Worm (Caenorhabditis elegans) whole organism, L3 larva: ENCODE results near the gene T07A5.7.

Experiments
- R02D3.7 ChIP-seq: fragments of 150-350 bp; optimal IDR thresholded peaks from 2 replicates; lab custom pipeline; 2014; ENCODE audit warnings: missing biosample characterization, missing genetic modification characterization
- ZK546.5 ChIP-seq: sonication (generic microtip); optimal IDR thresholded peaks from 2 replicates; lab custom pipeline; 2017; ENCODE audit warnings: missing biosample characterization, missing genetic modification characterization
- aly-2 ChIP-seq: fragments of 150-350 bp; optimal IDR thresholded peaks from 2 replicates; lab custom pipeline; 2014; ENCODE audit warnings: missing biosample characterization, missing genetic modification characterization
- ama-1 ChIP-seq: fragments of 150-350 bp; optimal IDR thresholded peaks from 2 replicates; lab custom pipeline; 2018
- ceh-16 ChIP-seq: sonication (generic microtip); optimal IDR thresholded peaks from 2 replicates; lab custom pipeline; 2017; ENCODE audit warnings: missing biosample characterization, missing genetic modification characterization
- ceh-28 ChIP-seq: fragments of 150-350 bp; optimal IDR thresholded peaks from 2 replicates; lab custom pipeline; 2014; ENCODE audit warnings: missing biosample characterization, missing genetic modification reagents, missing genetic modification characterization
- daf-12 ChIP-seq: fragments of 150-350 bp; optimal IDR thresholded peaks from 2 replicates; lab custom pipeline; 2014; ENCODE audit warnings: missing biosample characterization, missing genetic modification reagents, missing genetic modification characterization
- elt-1 ChIP-seq: fragments of 150-350 bp; optimal IDR thresholded peaks from 2 replicates; lab custom pipeline; 2014; ENCODE audit warnings: missing biosample characterization, missing genetic modification characterization
- elt-2 ChIP-seq: sonication (generic microtip); optimal IDR thresholded peaks from 2 replicates; lab custom pipeline; 2016; ENCODE audit warnings: missing genetic modification reagents, mild to moderate bottlenecking, missing genetic modification characterization, missing compliant biosample characterization
- eor-1 ChIP-seq, 2 experiments: fragments of 150-350 bp; optimal IDR thresholded peaks; 2 replicates each; lab custom pipeline; 2014 to 2018; ENCODE audit warnings: missing biosample characterization in 2 of 2, missing genetic modification characterization in 2 of 2
- fkh-10 ChIP-seq: sonication (generic microtip); optimal IDR thresholded peaks from 2 replicates; lab custom pipeline; 2017; ENCODE audit warnings: missing biosample characterization, missing genetic modification reagents, missing genetic modification characterization
- fkh-2 ChIP-seq: fragments of 150-350 bp; optimal IDR thresholded peaks from 2 replicates; lab custom pipeline; 2014; ENCODE audit warnings: missing biosample characterization, missing genetic modification reagents, missing genetic modification characterization
- fos-1 ChIP-seq: fragments of 150-350 bp; optimal IDR thresholded peaks from 2 replicates; lab custom pipeline; 2014; ENCODE audit warnings: missing biosample characterization, missing genetic modification characterization
- jun-1 ChIP-seq: fragments of 150-350 bp; optimal IDR thresholded peaks from 2 replicates; lab custom pipeline; 2014; ENCODE audit warnings: missing biosample characterization, missing genetic modification reagents, missing genetic modification characterization
- lin-15B ChIP-seq: fragments of 150-350 bp; optimal IDR thresholded peaks from 2 replicates; lab custom pipeline; 2014; ENCODE audit warnings: missing biosample characterization, missing genetic modification characterization
- lsy-12 ChIP-seq: sonication (generic microtip); optimal IDR thresholded peaks from 2 replicates; lab custom pipeline; 2016; ENCODE audit warnings: mild to moderate bottlenecking, missing genetic modification characterization, missing compliant biosample characterization
- mdl-1 ChIP-seq: fragments of 150-350 bp; optimal IDR thresholded peaks from 2 replicates; lab custom pipeline; 2014; ENCODE audit warnings: missing biosample characterization, missing genetic modification characterization
- mml-1 ChIP-seq: fragments of 150-350 bp; sonication (generic microtip); optimal IDR thresholded peaks from 3 replicates; lab custom pipeline; 2014; ENCODE audit warnings: missing biosample characterization, missing genetic modification characterization
- nfya-1 ChIP-seq: sonication (generic microtip); optimal IDR thresholded peaks from 2 replicates; lab custom pipeline; 2017; ENCODE audit warnings: missing genetic modification characterization, mild to moderate bottlenecking, missing compliant biosample characterization, antibody characterized with exemption, moderate library complexity; ENCODE audit not compliant: insufficient read depth
- nhr-11 ChIP-seq: fragments of 150-350 bp; optimal IDR thresholded peaks from 2 replicates; lab custom pipeline; 2014; ENCODE audit warnings: missing biosample characterization, missing genetic modification characterization
- nhr-12 ChIP-seq: fragments of 150-350 bp; optimal IDR thresholded peaks from 2 replicates; lab custom pipeline; 2014; ENCODE audit warnings: missing biosample characterization, missing genetic modification characterization
- nhr-23 ChIP-seq: fragments of 150-350 bp; optimal IDR thresholded peaks from 2 replicates; lab custom pipeline; 2014; ENCODE audit warnings: missing biosample characterization, missing genetic modification reagents, missing genetic modification characterization
- nhr-237 ChIP-seq: fragments of 150-350 bp; optimal IDR thresholded peaks from 2 replicates; lab custom pipeline; 2014; ENCODE audit warnings: missing biosample characterization, missing genetic modification characterization
- nhr-25 ChIP-seq: sonication (generic microtip); optimal IDR thresholded peaks from 2 replicates; lab custom pipeline; 2017; ENCODE audit warnings: missing biosample characterization, missing genetic modification characterization
- nhr-28 ChIP-seq: fragments of 150-350 bp; optimal IDR thresholded peaks from 2 replicates; lab custom pipeline; 2014; ENCODE audit warnings: missing biosample characterization, missing genetic modification characterization
- nhr-67 ChIP-seq: fragments of 150-350 bp; optimal IDR thresholded peaks from 2 replicates; lab custom pipeline; 2014; ENCODE audit warnings: missing biosample characterization, missing genetic modification characterization
- nhr-77 ChIP-seq: fragments of 150-350 bp; optimal IDR thresholded peaks from 2 replicates; lab custom pipeline; 2014; ENCODE audit warnings: missing biosample characterization, missing genetic modification characterization
- pha-4 ChIP-seq: fragments of 150-350 bp; optimal IDR thresholded peaks from 2 replicates; lab custom pipeline; 2014; ENCODE audit warnings: missing biosample characterization, missing genetic modification reagents, missing genetic modification characterization
- pqm-1 ChIP-seq: fragments of 150-350 bp; optimal IDR thresholded peaks from 2 replicates; lab custom pipeline; 2017; ENCODE audit warnings: missing biosample characterization, missing genetic modification characterization, inconsistent platforms
- sea-2 ChIP-seq: fragments of 150-350 bp; sonication (generic microtip); optimal IDR thresholded peaks from 4 replicates; lab custom pipeline; 2014; ENCODE audit warnings: missing biosample characterization, missing genetic modification reagents, missing genetic modification characterization
- skn-1 ChIP-seq: fragments of 150-350 bp; optimal IDR thresholded peaks from 2 replicates; lab custom pipeline; 2014; ENCODE audit warnings: missing biosample characterization, missing genetic modification characterization
- snpc-4 ChIP-seq: fragments of 150-350 bp; optimal IDR thresholded peaks from 2 replicates; lab custom pipeline; 2014; ENCODE audit warnings: missing biosample characterization, missing genetic modification characterization
- tbx-2 ChIP-seq: sonication (generic microtip); optimal IDR thresholded peaks from 2 replicates; lab custom pipeline; 2016; ENCODE audit warnings: mild to moderate bottlenecking, missing genetic modification characterization, missing compliant biosample characterization
- unc-39 ChIP-seq: sonication (generic microtip); optimal IDR thresholded peaks from 4 replicates; lab custom pipeline; 2017; ENCODE audit warnings: missing biosample characterization, missing genetic modification characterization
- unc-62 ChIP-seq: fragments of 150-350 bp; sonication (generic microtip); optimal IDR thresholded peaks from 4 replicates; lab custom pipeline; 2014; ENCODE audit warnings: missing biosample characterization, missing genetic modification reagents, missing genetic modification characterization
- zag-1 ChIP-seq: fragments of 150-350 bp; optimal IDR thresholded peaks from 2 replicates; lab custom pipeline; 2014; ENCODE audit warnings: missing biosample characterization, missing genetic modification characterization

The T07A5.7 gene

DNA sequence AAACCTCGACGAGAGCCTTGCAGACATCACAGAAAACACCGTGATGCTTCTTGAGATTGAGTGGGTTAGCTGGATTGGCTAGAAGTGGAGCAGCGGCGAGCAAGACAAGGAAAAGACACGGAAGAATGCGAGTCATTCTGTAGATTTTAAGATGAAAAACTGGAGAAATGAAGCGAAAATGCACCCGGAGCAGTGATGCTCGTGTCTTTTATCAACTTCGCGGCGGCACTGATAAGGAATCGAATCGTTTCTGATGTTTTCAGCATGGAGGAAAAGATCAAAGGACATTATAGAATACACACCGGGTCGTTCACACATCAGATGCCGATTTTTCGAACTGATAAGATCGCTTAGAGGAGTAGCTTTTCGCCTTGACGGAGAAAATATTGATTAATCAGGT lies 44.5 kb upstream of the T07A5.7 start, which contains the start of gene spp-1:
Gene spp-1 (minus strand): TSS at position 287 of the 400 bp plus-strand sequence.
- peak; percentile 94 for TF ChIP-seq elt-2 (tag; lab: Kevin White, UChicago)
- TF ChIP-seq jun-1 (tag; lab: Kevin White, UChicago) = peak; percentile 50
- no peak for TF ChIP-seq ZK546.5 (tag; lab: Kevin White, UChicago)
- no peak for TF ChIP-seq ceh-16
- TF ChIP-seq sea-2 (GFP tag; lab: Kevin White, UChicago) = no peak
- TF ChIP-seq nhr-237 (tag; lab: Kevin White, UChicago) = no peak
- TF ChIP-seq pqm-1 (tag; lab: Kevin White, UChicago) = peak; percentile 87
- peak; percentile 31 for TF ChIP-seq ceh-28
- no peak for TF ChIP-seq nhr-23
- no peak for TF ChIP-seq snpc-4 (tag; lab: Kevin White, UChicago)
- TF ChIP-seq pha-4 (tag; lab: Kevin White, UChicago) = peak; percentile 57

DNA sequence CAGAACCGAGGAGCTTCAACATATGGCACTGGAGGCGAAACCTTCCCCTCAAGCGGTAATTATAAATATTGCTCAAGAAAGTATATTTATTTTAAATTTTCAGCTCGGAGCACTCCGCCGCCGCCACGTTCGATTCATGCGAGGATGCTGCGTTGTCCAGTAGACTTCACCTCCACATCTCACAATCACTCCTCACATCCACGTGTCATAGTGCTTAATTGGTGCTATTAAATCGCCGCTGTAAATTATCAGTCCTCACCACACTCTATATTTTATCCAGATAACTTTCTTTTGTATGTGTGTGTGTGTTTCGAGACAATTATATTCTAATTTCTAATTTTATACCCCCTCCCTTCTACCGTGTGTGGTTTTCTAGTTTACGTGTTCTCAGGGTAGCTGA lies 43.7 kb upstream of the T07A5.7 start:
- TF ChIP-seq ceh-28 (no peak), nhr-67 (tag; lab: Kevin White, UChicago) (no peak), elt-2 (tag; lab: Kevin White, UChicago) (peak; percentile 54)

DNA sequence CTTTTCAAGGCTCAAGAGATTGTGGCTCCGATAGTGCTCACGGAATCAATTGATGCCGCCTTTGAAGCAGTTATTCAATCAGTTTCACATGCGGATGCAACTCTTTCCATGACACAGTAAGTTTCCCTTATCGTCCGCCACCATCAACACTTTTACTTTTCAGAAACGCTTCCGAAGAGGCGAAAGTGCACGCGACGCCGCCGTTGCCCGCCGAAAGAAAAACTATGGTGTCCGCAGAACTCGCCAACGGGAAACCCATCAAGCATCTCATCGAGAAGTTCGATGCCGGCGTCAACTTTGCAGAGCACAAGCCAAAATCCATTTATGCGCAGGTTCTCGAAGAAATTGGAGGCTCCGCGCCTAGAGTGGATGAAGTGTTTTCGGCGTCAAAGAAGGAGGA lies 42.5 kb upstream of the T07A5.7 start:
- TF ChIP-seq unc-62 = no peak
- no peak for TF ChIP-seq jun-1 (tag; lab: Kevin White, UChicago)
- TF ChIP-seq R02D3.7 (tag; lab: Kevin White, UChicago) = no peak
- TF ChIP-seq ceh-28 = no peak
- TF ChIP-seq tbx-2 (tag; lab: Kevin White, UChicago) = no peak
- no peak for TF ChIP-seq zag-1 (tag; lab: Kevin White, UChicago)
- TF ChIP-seq pqm-1 (tag; lab: Kevin White, UChicago) = no peak
- TF ChIP-seq ama-1 (lab: Kevin White, UChicago) = no peak
- no peak for TF ChIP-seq aly-2 (tag; lab: Kevin White, UChicago)
- no peak for TF ChIP-seq nhr-23
- TF ChIP-seq daf-12 (tag; lab: Kevin White, UChicago) = no peak
- TF ChIP-seq nfya-1 (tag; lab: Kevin White, UChicago) = no peak
- TF ChIP-seq snpc-4 (tag; lab: Kevin White, UChicago) = no peak
- no peak for TF ChIP-seq fkh-10 (GFP tag; lab: Kevin White, UChicago)

DNA sequence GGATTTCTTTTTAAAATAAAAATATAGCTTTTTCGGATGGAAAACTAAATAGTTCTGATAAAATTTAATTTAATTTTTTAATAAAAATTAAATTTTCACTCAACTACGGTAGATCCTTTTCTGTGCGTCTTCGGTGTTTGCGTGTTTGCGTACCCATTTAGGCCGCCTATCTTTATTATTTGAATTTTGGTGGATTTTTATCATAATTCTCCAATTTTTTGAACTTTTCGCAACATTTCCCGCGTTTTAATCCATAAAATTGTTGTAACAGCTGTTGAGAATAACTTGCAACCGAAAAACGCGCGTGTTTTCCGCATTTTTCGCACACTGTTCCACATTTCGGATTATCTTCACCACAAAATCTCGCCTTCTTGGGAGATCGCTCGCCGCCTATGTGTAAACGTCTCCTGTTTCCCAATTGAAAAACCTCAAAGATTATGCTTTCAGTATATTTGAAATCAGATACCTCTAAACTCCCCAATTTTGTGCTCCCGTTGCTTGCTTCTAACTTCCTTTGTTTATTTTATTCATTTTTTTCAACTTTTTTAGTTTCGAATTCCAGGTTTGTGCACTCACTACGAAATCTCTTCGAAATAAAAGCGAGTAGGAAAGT lies 40.8 kb upstream of the T07A5.7 start, which contains the start of gene T07C4.3:
Gene T07C4.3 (plus strand): TSS at position 563 of the 613 bp plus-strand sequence.
- TF ChIP-seq nhr-237 (tag; lab: Kevin White, UChicago) (no peak), lin-15B (tag; lab: Kevin White, UChicago) (no peak), tbx-2 (tag; lab: Kevin White, UChicago) (no peak), fkh-2 (tag; lab: Kevin White, UChicago) (no peak), nhr-11 (tag; lab: Kevin White, UChicago) (no peak), ZK546.5 (tag; lab: Kevin White, UChicago) (no peak), nhr-12 (tag; lab: Kevin White, UChicago) (no peak), nfya-1 (tag; lab: Kevin White, UChicago) (no peak), pha-4 (tag; lab: Kevin White, UChicago) (no peak), snpc-4 (tag; lab: Kevin White, UChicago) (no peak), nhr-25 (tag; lab: Kevin White, UChicago) (no peak), eor-1 (tag; optimal IDR thresholded peaks at IDR 0.05; lab: Kevin White, UChicago) (no peak), fos-1 (tag; lab: Kevin White, UChicago) (no peak)

DNA sequence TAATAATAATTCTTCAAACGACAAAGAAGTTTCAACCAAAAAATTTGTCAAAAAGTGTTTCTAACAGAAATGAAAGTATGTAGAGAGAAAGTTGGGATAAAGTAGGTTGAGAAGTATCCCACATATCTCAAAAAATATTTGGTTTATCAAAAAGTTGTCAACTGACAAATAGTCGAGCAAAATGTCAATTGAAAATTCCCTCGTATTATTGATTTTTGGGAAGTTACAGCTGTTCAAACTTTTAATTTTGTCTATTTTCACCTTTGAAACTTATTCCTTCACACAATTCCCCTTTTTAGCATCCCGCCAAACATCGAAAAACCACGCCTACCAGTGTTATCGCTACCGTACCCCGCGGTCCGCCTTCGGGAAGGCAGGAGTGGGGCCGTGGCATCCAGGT lies 36.1 kb upstream of the T07A5.7 start, which contains the start of gene tbx-8:
Gene tbx-8 (plus strand): TSS at position 301 of the 400 bp plus-strand sequence.
- TF ChIP-seq unc-39 (tag; lab: Kevin White, UChicago) = no peak
- TF ChIP-seq pqm-1 (tag; lab: Kevin White, UChicago) = no peak
- TF ChIP-seq mdl-1 (tag; lab: Kevin White, UChicago) = no peak
- TF ChIP-seq lsy-12 (tag; lab: Kevin White, UChicago) = no peak
- TF ChIP-seq snpc-4 (tag; lab: Kevin White, UChicago) = no peak
- no peak for TF ChIP-seq skn-1
- TF ChIP-seq elt-1 (tag; lab: Kevin White, UChicago) = no peak
- no peak for TF ChIP-seq mml-1 (tag; lab: Kevin White, UChicago)
- no peak for TF ChIP-seq nfya-1 (tag; lab: Kevin White, UChicago)
- no peak for TF ChIP-seq nhr-77
- no peak for TF ChIP-seq tbx-2 (tag; lab: Kevin White, UChicago)
- TF ChIP-seq elt-2 (tag; lab: Kevin White, UChicago) = no peak
- no peak for TF ChIP-seq nhr-28
- TF ChIP-seq ceh-16 = no peak
- TF ChIP-seq fkh-10 (GFP tag; lab: Kevin White, UChicago) = no peak
